Fruit fly (Drosophila melanogaster) whole organism, prepupa: Measurements from ENCODE around the gene CG12012.

Source experiments
- CG10669 ChIP-seq: fragments of 200-800 bp; sonication (Bioruptor generic); optimal IDR thresholded peaks from 3 replicates; lab custom pipeline; 2018; ENCODE audit warnings: missing biosample characterization, mild to moderate bottlenecking, missing genetic modification characterization, moderate library complexity
- CG1621 ChIP-seq: fragments of 200-800 bp; sonication (Bioruptor generic); optimal IDR thresholded peaks from 3 replicates; lab custom pipeline; 2018; ENCODE audit warnings: missing biosample characterization, mild to moderate bottlenecking, missing genetic modification characterization
- CG31627 ChIP-seq: fragments of 200-800 bp; sonication (Bioruptor generic); optimal IDR thresholded peaks from 3 replicates; lab custom pipeline; 2016; ENCODE audit warnings: missing biosample characterization, missing genetic modification characterization
- CG32006 ChIP-seq: fragments of 200-800 bp; sonication (Bioruptor generic); optimal IDR thresholded peaks from 3 replicates; lab custom pipeline; 2017; ENCODE audit warnings: missing biosample characterization, mild to moderate bottlenecking, missing genetic modification characterization
- CG34406 ChIP-seq: fragments of 200-800 bp; sonication (Bioruptor generic); optimal IDR thresholded peaks from 3 replicates; lab custom pipeline; 2016; ENCODE audit warnings: missing biosample characterization, missing genetic modification characterization
- CG4318 ChIP-seq: fragments of 200-800 bp; sonication (Bioruptor generic); optimal IDR thresholded peaks from 3 replicates; lab custom pipeline; 2017; ENCODE audit warnings: missing biosample characterization, mild to moderate bottlenecking, missing genetic modification characterization
- CG8119 ChIP-seq: fragments of 200-800 bp; sonication (Bioruptor generic); IDR thresholded peaks from 3 replicates; pipeline ENCODE4 v1.3.6; 2022; ENCODE audit warnings: missing biosample characterization, missing genetic modification characterization
- Eip75B ChIP-seq: fragments of 200-800 bp; sonication (Bioruptor generic); optimal IDR thresholded peaks from 3 replicates; lab custom pipeline; 2016; ENCODE audit warnings: missing biosample characterization, missing genetic modification characterization
- Lpt ChIP-seq: fragments of 200-800 bp; sonication (Bioruptor generic); optimal IDR thresholded peaks from 3 replicates; lab custom pipeline; 2016; ENCODE audit warnings: missing biosample characterization, missing genetic modification characterization
- Met ChIP-seq: fragments of 200-800 bp; sonication (Bioruptor generic); optimal IDR thresholded peaks from 3 replicates; lab custom pipeline; 2016; ENCODE audit warnings: missing biosample characterization, missing genetic modification characterization
- dac ChIP-seq: fragments of 200-800 bp; sonication (Bioruptor generic); optimal IDR thresholded peaks from 2 replicates; lab custom pipeline; 2017; ENCODE audit warnings: missing biosample characterization, mild to moderate bottlenecking, missing genetic modification characterization
- esn ChIP-seq: fragments of 200-800 bp; sonication (Bioruptor generic); optimal IDR thresholded peaks from 2 replicates; lab custom pipeline; 2016; ENCODE audit warnings: missing biosample characterization, mild to moderate bottlenecking, missing genetic modification characterization, moderate library complexity
- lz ChIP-seq: fragments of 200-800 bp; sonication (Bioruptor generic); optimal IDR thresholded peaks from 3 replicates; lab custom pipeline; 2016; ENCODE audit warnings: missing biosample characterization, missing genetic modification characterization
- svp ChIP-seq: fragments of 200-800 bp; sonication (Bioruptor generic); peaks from one replicate; lab custom pipeline; 2016; ENCODE audit warnings: missing biosample characterization, missing genetic modification characterization

dm6 chr3L:3419369-3420232 is 43.0 kb downstream of the CG12012 start:
- TF ChIP-seq CG31627 (GFP tag; lab: Kevin White, UChicago) (no peak), Met (no peak), Lpt (GFP tag; lab: Kevin White, UChicago) (no peak), lz (GFP tag; lab: Kevin White, UChicago) (peak; percentile 14), CG1621 (tag; lab: Kevin White, UChicago) (no peak), CG10669 (GFP tag; lab: Kevin White, UChicago) (no peak), CG34406 (GFP tag; lab: Kevin White, UChicago) (no peak), Eip75B (GFP tag; lab: Kevin White, UChicago) (no peak), svp (GFP tag; lab: Kevin White, UChicago) (no peak), CG32006 (GFP tag; lab: Kevin White, UChicago) (peak; percentile 82), esn (GFP tag; lab: Kevin White, UChicago) (no peak), CG4318 (peak; percentile 44), CG8119 (peak; percentile 51; the same call in 2 of the 3 replicates), dac (peak; percentile 8)
